Fruit fly (Drosophila melanogaster): ENCODE results near the gene MED15.

DNA sequence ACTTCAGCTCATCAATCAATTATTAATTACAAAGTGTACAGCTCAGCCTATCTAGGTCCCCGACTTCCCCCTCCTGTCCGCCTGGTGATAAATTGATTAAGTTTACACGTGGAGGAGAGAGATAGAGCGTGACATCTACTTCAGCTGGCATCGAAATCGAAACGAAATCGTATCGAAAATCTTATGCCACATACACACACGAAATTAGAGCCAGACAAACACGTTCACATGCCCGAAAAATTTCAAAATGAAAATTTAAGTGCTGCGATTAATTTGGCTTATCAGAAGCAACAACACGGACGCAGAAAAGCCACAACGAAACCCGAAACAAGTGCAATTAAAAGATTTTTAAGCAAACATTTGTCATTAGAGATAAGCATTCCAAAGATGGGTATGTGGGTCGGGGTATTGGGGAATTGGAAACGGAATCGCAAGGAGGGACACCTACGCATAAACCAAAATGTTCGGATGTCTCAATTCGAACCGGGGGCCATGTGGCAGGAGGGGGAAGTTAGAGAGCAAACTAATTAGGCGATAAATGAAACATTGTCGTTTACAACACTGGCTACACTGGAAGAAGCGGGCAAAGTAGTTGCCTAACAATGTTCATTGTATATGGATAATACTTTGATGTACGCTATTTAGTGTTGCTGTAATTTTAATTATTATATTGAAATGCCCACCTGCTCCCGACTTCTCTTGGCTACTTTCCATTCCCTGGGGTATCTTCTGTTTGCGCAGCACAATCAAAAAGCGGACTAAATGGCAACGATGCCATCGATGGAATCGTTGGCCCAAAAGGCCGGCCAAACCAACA, 25.1 kb downstream of the MED15 start:
- no peak for TF ChIP-seq psq (optimal IDR thresholded peaks at IDR 0.05)
- TF ChIP-seq Myc (optimal IDR thresholded peaks at IDR 0.05) = no peak
- TF ChIP-seq ttk (optimal IDR thresholded peaks at IDR 0.05) = no peak
- no peak for TF ChIP-seq insv (optimal IDR thresholded peaks at IDR 0.05)

All from Kc167 (cell line).